Worm (Caenorhabditis elegans): ENCODE measurements around the gene Y54G2A.73.
A peak's percentile ranks its signal among the peaks of the same experiment; 100 is the strongest.
"Not testable (repeated sequence)": the region's sequence is repeated elsewhere in the genome, so short reads cannot be mapped to it uniquely, and the experiment has no call there.

Gene Y54G2A.73

ce11 chrIV:3008828-3009227 is at the start of gene Y54G2A.73:
TSS of gene Y54G2A.73 (minus strand) at chrIV:3008892.
- TF ChIP-seq hlh-30 (tag; optimal IDR thresholded peaks at IDR 0.05; ENCODE audit: insufficient read depth) (no peak), F44E2.7 (GFP tag; IDR thresholded peaks at IDR 0.05) (no peak), lsy-2 (tag; optimal IDR thresholded peaks at IDR 0.05) (no peak), ces-1 (GFP tag; optimal IDR thresholded peaks at IDR 0.05) (no peak), nhr-76 (tag; optimal IDR thresholded peaks at IDR 0.05) (no peak), dpl-1 (GFP tag; optimal IDR thresholded peaks at IDR 0.05) (no peak)

ce11 chrIV:3055848-3056247 is 47.2 kb upstream of the Y54G2A.73 start:
- peak; percentile 92 for TF ChIP-seq lin-38 (GFP tag; IDR thresholded peaks at IDR 0.05)
- no peak for TF ChIP-seq ZK337.2 (GFP tag; IDR thresholded peaks at IDR 0.05)
- no peak for TF ChIP-seq nhr-42 (GFP tag; IDR thresholded peaks at IDR 0.05)
- no peak for TF ChIP-seq F10B5.3 (tag; optimal IDR thresholded peaks at IDR 0.05)
- TF ChIP-seq mdt-29 (GFP tag; IDR thresholded peaks at IDR 0.05): no peak
- peak; percentile 16 for TF ChIP-seq F49E8.2 (tag; optimal IDR thresholded peaks at IDR 0.05; ENCODE audit: borderline replicate concordance)
- TF ChIP-seq dpl-1 (GFP tag; optimal IDR thresholded peaks at IDR 0.05): no peak
- 0 out of 2 replicates have a peak, but pooled peaks have one; percentile 13 for TF ChIP-seq Y48G9A.11 (GFP tag; IDR thresholded peaks at IDR 0.05)
- no peak for TF ChIP-seq ceh-44 (GFP tag; IDR thresholded peaks at IDR 0.05)
- TF ChIP-seq lsy-2 (tag; optimal IDR thresholded peaks at IDR 0.05): peak in 1 of 2 experiments; percentile 7
- TF ChIP-seq unc-130 (GFP tag; optimal IDR thresholded peaks at IDR 0.05): peak; percentile 13
- TF ChIP-seq madf-9 (GFP tag; conservative IDR thresholded peaks at IDR 0.05): no peak
- TF ChIP-seq ceh-62 (tag; optimal IDR thresholded peaks at IDR 0.05): no peak

ce11 chrIV:3055320-3055719 is 46.6 kb upstream of the Y54G2A.73 start:
- TF ChIP-seq arid-1 (GFP tag; conservative IDR thresholded peaks at IDR 0.05): no peak
- peak; percentile 29 for TF ChIP-seq mes-2 (tag; optimal IDR thresholded peaks at IDR 0.05; ENCODE audit: poor library complexity, severe bottlenecking)
- TF ChIP-seq nhr-102 (tag; optimal IDR thresholded peaks at IDR 0.05): no peak
- peak; percentile 83 for TF ChIP-seq lin-38 (GFP tag; IDR thresholded peaks at IDR 0.05)
- no peak for TF ChIP-seq ama-1 (optimal IDR thresholded peaks at IDR 0.05)
- TF ChIP-seq mdt-29 (GFP tag; IDR thresholded peaks at IDR 0.05): no peak
- no peak for TF ChIP-seq dmd-6 (GFP tag; IDR thresholded peaks at IDR 0.05)
- TF ChIP-seq mdl-1 (tag; optimal IDR thresholded peaks at IDR 0.05): no peak
- TF ChIP-seq ceh-44 (GFP tag; IDR thresholded peaks at IDR 0.05): no peak
- TF ChIP-seq lsy-2 (tag; optimal IDR thresholded peaks at IDR 0.05): peak in 1 of 2 experiments; percentile 62
- no peak for TF ChIP-seq cey-2 (tag; optimal IDR thresholded peaks at IDR 0.05; ENCODE audit: borderline replicate concordance, insufficient read depth)

- TF ChIP-seq fkh-10 (GFP tag; optimal IDR thresholded peaks at IDR 0.05): no peak
- no peak for TF ChIP-seq fos-1 (tag; optimal IDR thresholded peaks at IDR 0.05)
- TF ChIP-seq aha-1 (tag): no peak
- no peak for TF ChIP-seq lir-3 (tag; optimal IDR thresholded peaks at IDR 0.05)
- TF ChIP-seq mxl-2 (GFP tag; conservative IDR thresholded peaks at IDR 0.05): no peak
- TF ChIP-seq Y5F2A.4 (GFP tag; optimal IDR thresholded peaks at IDR 0.05): no peak
Observed at ce11 chrIV:3053428-3053827, 44.7 kb upstream of the Y54G2A.73 start, which contains the start of gene ivph-3. TSS of gene ivph-3 (plus strand) at chrIV:3053728.

- TF ChIP-seq jun-1 (tag; optimal IDR thresholded peaks at IDR 0.05): peak; percentile 73
- TF ChIP-seq lir-3 (tag; optimal IDR thresholded peaks at IDR 0.05): peak; percentile 73
- TF ChIP-seq nhr-11 (tag; optimal IDR thresholded peaks at IDR 0.05): peak; percentile 81
- TF ChIP-seq daf-8 (GFP tag; IDR thresholded peaks at IDR 0.05): peak; percentile 77; the same call in 1 of the 2 replicates
- peak; percentile 91 for TF ChIP-seq mxl-2 (GFP tag; conservative IDR thresholded peaks at IDR 0.05)
- TF ChIP-seq T26A8.4 (GFP tag; IDR thresholded peaks at IDR 0.05): peak; percentile 98
- TF ChIP-seq F44E2.7 (GFP tag; IDR thresholded peaks at IDR 0.05): peak; percentile 88
- TF ChIP-seq pha-4 (GFP tag; IDR thresholded peaks at IDR 0.05): peak; percentile 97
- TF ChIP-seq pha-4 (tag; optimal IDR thresholded peaks at IDR 0.05): not testable (repeated sequence)
- peak; percentile 77 for TF ChIP-seq spr-3 (GFP tag; optimal IDR thresholded peaks at IDR 0.05)
- peak; percentile 93 for TF ChIP-seq snpc-1.2 (GFP tag; IDR thresholded peaks at IDR 0.05)
- peak; percentile 82 for TF ChIP-seq nhr-25 (tag; optimal IDR thresholded peaks at IDR 0.05; ENCODE audit: borderline replicate concordance, insufficient read depth)
- TF ChIP-seq lin-15B (tag; optimal IDR thresholded peaks at IDR 0.05): peak; percentile 70
- peak; percentile 98 for TF ChIP-seq mes-2 (tag; optimal IDR thresholded peaks at IDR 0.05; ENCODE audit: poor library complexity, severe bottlenecking)
- TF ChIP-seq Y5F2A.4 (GFP tag; optimal IDR thresholded peaks at IDR 0.05): peak; percentile 58
- peak; percentile 98 for TF ChIP-seq dmd-6 (GFP tag; IDR thresholded peaks at IDR 0.05)
Observed at ce11 chrIV:3050054-3050990, 41.6 kb upstream of the Y54G2A.73 start, which contains the start of gene eel-1. TSS of gene eel-1 (minus strand) at chrIV:3050104.
